Fruit fly (Drosophila melanogaster): ENCODE results near the gene EMC1.
A peak's percentile ranks its signal among the peaks of the same experiment; 100 is the strongest.

EMC1 gene

dm6 chr3R:7911482-7911881, 4.3 kb upstream of the EMC1 start, which contains the start of gene Prat (continued):
- TF ChIP-seq CG11456 (GFP tag; IDR thresholded peaks at IDR 0.05) (no peak), ase (GFP tag; IDR thresholded peaks at IDR 0.05) (no peak), CG11723 (GFP tag; optimal IDR thresholded peaks at IDR 0.05) (no peak), hb (GFP tag; IDR thresholded peaks at IDR 0.05; ENCODE audit: partially characterized antibody) (peak; percentile 47; the same call in 2 of the 3 replicates), nerfin-2 (GFP tag; IDR thresholded peaks at IDR 0.05; ENCODE audit: partially characterized antibody) (peak; percentile 63), CG9876 (GFP tag; optimal IDR thresholded peaks at IDR 0.05) (no peak), Dll (GFP tag; IDR thresholded peaks at IDR 0.05; ENCODE audit: partially characterized antibody) (peak; percentile 78), Nf-YB (GFP tag; optimal IDR thresholded peaks at IDR 0.05) (no peak), HmgD (GFP tag; optimal IDR thresholded peaks at IDR 0.05) (peak; percentile 39), tgo (GFP tag; IDR thresholded peaks at IDR 0.05) (no peak), CG14710 (tag; optimal IDR thresholded peaks at IDR 0.05) (peak; percentile 9), CG31441 (GFP tag; IDR thresholded peaks at IDR 0.05) (no peak), pho (GFP tag; optimal IDR thresholded peaks at IDR 0.05) (no peak), slou (GFP tag; optimal IDR thresholded peaks at IDR 0.05) (no peak), caup (GFP tag; optimal IDR thresholded peaks at IDR 0.05; ENCODE audit: severe bottlenecking) (no peak), insv (GFP tag; optimal IDR thresholded peaks at IDR 0.05) (peak in 1 of 2 experiments; percentile 90), Dip2 (GFP tag; IDR thresholded peaks at IDR 0.05) (no peak), CG4820 (GFP tag; optimal IDR thresholded peaks at IDR 0.05) (no peak), kay (GFP tag; optimal IDR thresholded peaks at IDR 0.05) (no peak), dpn (GFP tag; optimal IDR thresholded peaks at IDR 0.05) (no peak), CG4328 (GFP tag; optimal IDR thresholded peaks at IDR 0.05) (no peak), eve (GFP tag; optimal IDR thresholded peaks at IDR 0.05) (no peak), CG10147 (GFP tag; optimal IDR thresholded peaks at IDR 0.05) (no peak), wdn (GFP tag; IDR thresholded peaks at IDR 0.05) (no peak), Doc2 (GFP tag; IDR thresholded peaks at IDR 0.05) (no peak), H15 (GFP tag; IDR thresholded peaks at IDR 0.05) (no peak), ab (GFP tag; optimal IDR thresholded peaks at IDR 0.05) (no peak), Doc3 (GFP tag; IDR thresholded peaks at IDR 0.05; ENCODE audit: partially characterized antibody) (peak; percentile 69), D (optimal IDR thresholded peaks at IDR 0.05) (peak; percentile 65), D (GFP tag; optimal IDR thresholded peaks at IDR 0.05) (no peak), Scr (GFP tag; IDR thresholded peaks at IDR 0.05; ENCODE audit: partially characterized antibody) (peak; percentile 79), E2f1 (GFP tag; IDR thresholded peaks at IDR 0.05) (no peak), Elba2 (GFP tag; optimal IDR thresholded peaks at IDR 0.05) (peak; percentile 71), CG10267 (tag; optimal IDR thresholded peaks at IDR 0.05) (peak; percentile 25), Meics (GFP tag; optimal IDR thresholded peaks at IDR 0.05) (no peak), zf30C (GFP tag; optimal IDR thresholded peaks at IDR 0.05) (no peak), zfh1 (GFP tag; IDR thresholded peaks at IDR 0.05) (no peak), Hand (GFP tag; optimal IDR thresholded peaks at IDR 0.05) (no peak), maf-S (GFP tag; optimal IDR thresholded peaks at IDR 0.05) (no peak), NFAT (GFP tag; IDR thresholded peaks at IDR 0.05) (no peak), bab2 (GFP tag; optimal IDR thresholded peaks at IDR 0.05) (no peak), CG12104 (GFP tag; optimal IDR thresholded peaks at IDR 0.05) (no peak), wek (GFP tag; optimal IDR thresholded peaks at IDR 0.05) (no peak), p53 (GFP tag; optimal IDR thresholded peaks at IDR 0.05) (no peak), CG3995 (GFP tag; optimal IDR thresholded peaks at IDR 0.05) (peak; percentile 41), Xbp1 (GFP tag; optimal IDR thresholded peaks at IDR 0.05) (no peak), Abd-B (GFP tag; optimal IDR thresholded peaks at IDR 0.05) (no peak), Pdp1 (GFP tag; optimal IDR thresholded peaks at IDR 0.05) (peak in 1 of 2 experiments; percentile 76), CG13123 (GFP tag; optimal IDR thresholded peaks at IDR 0.05) (no peak), CG4617 (GFP tag; optimal IDR thresholded peaks at IDR 0.05; ENCODE audit: borderline replicate concordance) (peak; percentile 63), CG7357 (GFP tag; IDR thresholded peaks at IDR 0.05) (no peak), Myb (GFP tag; optimal IDR thresholded peaks at IDR 0.05) (peak; percentile 9)

Measured in whole organism, embryonic.